Worm (Caenorhabditis elegans): Measurements from ENCODE around the gene T02B11.8.

- no peak for TF ChIP-seq ama-1 (optimal IDR thresholded peaks at IDR 0.05)
- TF ChIP-seq scrt-1 (GFP tag; IDR thresholded peaks at IDR 0.05) = no peak
- no peak for TF ChIP-seq B0310.2 (tag; optimal IDR thresholded peaks at IDR 0.05)
- no peak for TF ChIP-seq hmg-4 (GFP tag; optimal IDR thresholded peaks at IDR 0.05)
- TF ChIP-seq ets-7 (tag; optimal IDR thresholded peaks at IDR 0.05) = no peak
- TF ChIP-seq flt-1 (GFP tag; IDR thresholded peaks at IDR 0.05) = peak; percentile 44; the same call in 1 of the 2 replicates
- TF ChIP-seq tbx-37 (GFP tag; conservative IDR thresholded peaks at IDR 0.05) = no peak
- TF ChIP-seq hmbx-1 (tag; optimal IDR thresholded peaks at IDR 0.05) = no peak
- no peak for TF ChIP-seq tra-4 (tag; optimal IDR thresholded peaks at IDR 0.05)
- no peak for TF ChIP-seq ceh-36 (tag; optimal IDR thresholded peaks at IDR 0.05)
- TF ChIP-seq tbx-11 (GFP tag; IDR thresholded peaks at IDR 0.05) = no peak
- no peak for TF ChIP-seq sea-1 (GFP tag; conservative IDR thresholded peaks at IDR 0.05)
These were observed 19.5 kb downstream of the T02B11.8 start for ce11 chrV:858841-859456.

Data from whole organism, early embryonic.